Fruit fly (Drosophila melanogaster): ENCODE data around the gene dmt.

- no peak for TF ChIP-seq CG34367 (tag; optimal IDR thresholded peaks at IDR 0.05)
- TF ChIP-seq CG9948 (tag; optimal IDR thresholded peaks at IDR 0.05) = no peak
- TF ChIP-seq CG17806 (tag; optimal IDR thresholded peaks at IDR 0.05) = no peak
- TF ChIP-seq Pif1B (GFP tag; optimal IDR thresholded peaks at IDR 0.05) = no peak
Measured at dm6 chr3R:9674968-9675573, 35.9 kb upstream of the dmt start, which contains the start of gene Nepl12.

Data from whole organism, pupa.